Worm (Caenorhabditis elegans): ENCODE results near the gene F13E9.13.

Gene F13E9.13

DNA sequence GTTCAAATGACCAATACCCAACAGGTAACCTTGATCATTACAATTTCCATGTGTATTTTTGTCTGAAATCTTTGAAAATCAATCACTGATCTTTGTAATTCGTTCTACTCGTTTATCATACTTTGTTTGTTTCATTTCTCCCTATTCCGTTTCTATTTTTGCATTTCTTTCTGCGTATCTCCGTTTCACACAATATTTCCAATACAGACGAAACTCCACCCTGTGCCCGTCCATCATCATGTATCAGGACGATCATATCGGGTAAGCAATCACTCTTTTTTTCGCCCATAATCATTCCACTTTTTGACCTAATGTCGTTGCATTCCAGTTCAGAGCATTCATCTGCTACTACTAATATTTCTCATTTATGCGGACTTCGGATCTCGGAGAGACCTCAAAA, 28.4 kb downstream of the F13E9.13 start, which contains the start of gene pyk-2:
Gene pyk-2, plus strand, starts transcription at position 206 of the 400 bp plus-strand sequence.
- TF ChIP-seq vab-15 (tag; optimal IDR thresholded peaks at IDR 0.05) (no peak), nhr-90 (tag; optimal IDR thresholded peaks at IDR 0.05; ENCODE audit: poor library complexity) (peak; percentile 22), C04F5.9 (tag; optimal IDR thresholded peaks at IDR 0.05) (no peak), lin-35 (GFP tag; optimal IDR thresholded peaks at IDR 0.05) (peak in 1 of 2 experiments; percentile 29), snu-23 (GFP tag; optimal IDR thresholded peaks at IDR 0.05) (peak; percentile 64), ceh-90 (tag; optimal IDR thresholded peaks at IDR 0.05) (no peak), lin-14 (GFP tag; optimal IDR thresholded peaks at IDR 0.05) (peak; percentile 59), nhr-20 (tag; optimal IDR thresholded peaks at IDR 0.05) (peak; percentile 69), nhr-71 (tag; optimal IDR thresholded peaks at IDR 0.05) (peak; percentile 56), nhr-19 (GFP tag; conservative IDR thresholded peaks at IDR 0.05) (peak; percentile 26), elt-2 (tag; optimal IDR thresholded peaks at IDR 0.05) (peak; percentile 49), nhr-85 (tag) (peak; percentile 88), efl-1 (optimal IDR thresholded peaks at IDR 0.05) (no peak), efl-1 (GFP tag; optimal IDR thresholded peaks at IDR 0.05 in 1 of 2) (peak in 1 of 2 experiments; percentile 75), elt-3 (tag; optimal IDR thresholded peaks at IDR 0.05) (peak in 3 of 6 experiments; percentile 29 to 65 (median 64)), nhr-84 (tag; optimal IDR thresholded peaks at IDR 0.05) (no peak), tbx-2 (tag; optimal IDR thresholded peaks at IDR 0.05) (peak; percentile 19)

DNA sequence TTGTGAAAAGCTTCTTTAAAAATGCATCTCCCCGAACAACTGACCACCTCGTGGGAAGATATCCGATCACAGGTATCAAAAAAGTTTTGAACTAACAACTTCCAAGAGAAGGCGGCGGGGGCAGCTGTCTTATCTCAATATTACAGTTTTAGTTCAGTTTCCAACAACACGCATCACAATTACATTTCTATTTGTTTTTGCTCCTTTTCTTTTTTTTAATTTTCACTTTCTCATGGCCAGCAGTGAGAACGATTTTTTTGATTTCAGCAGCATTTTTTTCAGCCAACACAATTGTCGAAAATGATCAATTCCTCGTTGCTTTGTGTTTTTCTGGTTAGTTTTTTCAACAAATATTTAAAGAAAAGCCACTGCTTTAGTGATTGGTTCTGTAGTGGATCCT, 31.7 kb downstream of the F13E9.13 start, which contains the start of gene ZK593.2:
Gene ZK593.2, plus strand, starts transcription at position 301 of the 400 bp plus-strand sequence.
- TF ChIP-seq unc-98 (GFP tag; IDR thresholded peaks at IDR 0.05), result no peak
- TF ChIP-seq egl-13 (tag; optimal IDR thresholded peaks at IDR 0.05), result no peak
- no peak for TF ChIP-seq aly-2 (tag; optimal IDR thresholded peaks at IDR 0.05)
- no peak for TF ChIP-seq sup-37 (GFP tag; optimal IDR thresholded peaks at IDR 0.05)
- no peak for TF ChIP-seq lin-13 (GFP tag; optimal IDR thresholded peaks at IDR 0.05)
- no peak for TF ChIP-seq grh-1 (GFP tag; IDR thresholded peaks at IDR 0.05)
- TF ChIP-seq F16B12.6 (tag; optimal IDR thresholded peaks at IDR 0.05), result no peak
- no peak for TF ChIP-seq ceh-63 (GFP tag; optimal IDR thresholded peaks at IDR 0.05)

DNA sequence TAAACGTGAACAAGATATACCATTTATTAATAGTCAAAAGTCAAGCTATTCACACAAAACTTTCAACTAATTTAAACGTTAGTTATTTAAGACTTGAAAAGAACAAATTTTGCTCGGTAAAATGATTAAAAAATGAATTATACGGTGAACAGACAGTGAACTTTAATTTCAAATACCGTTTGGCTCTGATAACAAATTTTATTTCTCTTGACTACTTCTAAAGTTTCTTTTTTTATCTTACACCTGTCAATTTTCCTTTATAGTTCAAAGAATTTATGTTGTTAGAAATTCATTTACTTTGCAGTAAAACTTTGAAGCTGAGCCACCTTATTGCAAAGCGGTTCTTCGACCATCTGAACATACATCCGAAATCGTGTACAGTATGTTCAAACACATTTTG, 34.0 kb downstream of the F13E9.13 start, which contains the start of gene ZK593.3:
Gene ZK593.3, plus strand, starts transcription at position 301 of the 400 bp plus-strand sequence.
- no peak for TF ChIP-seq zag-1 (tag; optimal IDR thresholded peaks at IDR 0.05)
- TF ChIP-seq hpl-2 (GFP tag; optimal IDR thresholded peaks at IDR 0.05), result no peak
- TF ChIP-seq dpl-1 (GFP tag; optimal IDR thresholded peaks at IDR 0.05), result no peak
- TF ChIP-seq skn-1 (tag; optimal IDR thresholded peaks at IDR 0.05), result no peak
- TF ChIP-seq egl-27 (tag; optimal IDR thresholded peaks at IDR 0.05), result no peak
- TF ChIP-seq mef-2 (tag; optimal IDR thresholded peaks at IDR 0.05), result no peak
- TF ChIP-seq nhr-20 (tag; optimal IDR thresholded peaks at IDR 0.05), result no peak
- no peak for TF ChIP-seq sox-4 (tag; optimal IDR thresholded peaks at IDR 0.05)
- TF ChIP-seq elt-3 (tag; optimal IDR thresholded peaks at IDR 0.05), result no peak
- no peak for TF ChIP-seq mep-1 (tag; optimal IDR thresholded peaks at IDR 0.05)

DNA sequence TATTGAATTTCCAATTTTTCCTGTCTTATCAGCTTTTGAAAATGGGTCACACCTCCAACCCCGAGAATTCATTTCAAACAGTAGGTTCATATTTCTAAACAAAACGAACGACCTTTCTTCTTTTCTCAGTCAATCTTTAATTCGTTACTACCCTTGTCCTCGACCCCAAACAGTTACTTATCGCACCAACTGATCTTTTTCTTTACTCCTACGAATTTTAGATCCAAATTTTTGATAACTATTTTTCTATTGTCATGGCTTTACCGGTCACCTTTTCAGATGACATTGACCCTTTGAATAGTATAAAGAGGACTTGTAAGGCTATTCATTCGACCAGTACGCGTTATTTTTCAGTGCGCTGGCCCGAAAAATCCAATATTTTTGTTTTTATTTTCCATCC, 34.8 kb downstream of the F13E9.13 start:
- TF ChIP-seq dsc-1 (tag; optimal IDR thresholded peaks at IDR 0.05) (no peak), lin-13 (GFP tag; optimal IDR thresholded peaks at IDR 0.05) (no peak), nhr-85 (tag) (peak; percentile 49), nhr-28 (tag; optimal IDR thresholded peaks at IDR 0.05) (no peak), lin-39 (tag; optimal IDR thresholded peaks at IDR 0.05) (no peak), ama-1 (optimal IDR thresholded peaks at IDR 0.05) (no peak), mab-9 (GFP tag; IDR thresholded peaks at IDR 0.05) (no peak), nhr-11 (tag; optimal IDR thresholded peaks at IDR 0.05) (no peak)
